Fruit fly (Drosophila melanogaster) whole organism, pupa: ENCODE data around the gene CG14322.

Source experiments
- CG10348 ChIP-seq: fragments of 200-800 bp; sonication (Bioruptor generic); IDR thresholded peaks from 2 replicates; pipeline ENCODE4 v1.3.6; 2022; ENCODE audit warnings: missing biosample characterization, missing genetic modification characterization
- CG14655 ChIP-seq: fragments of 200-800 bp; sonication (Bioruptor generic); optimal IDR thresholded peaks from 3 replicates; lab custom pipeline; 2017; ENCODE audit warnings: mild to moderate bottlenecking, missing biosample characterization, missing genetic modification reagents, missing genetic modification characterization
- CG15710 ChIP-seq: fragments of 200-800 bp; sonication (Bioruptor generic); optimal IDR thresholded peaks from 2 replicates; lab custom pipeline; 2018; ENCODE audit warnings: missing biosample characterization, mild to moderate bottlenecking, missing genetic modification characterization, moderate library complexity
- CG32121 ChIP-seq: fragments of 200-800 bp; sonication (Bioruptor generic); IDR thresholded peaks from 2 replicates; pipeline ENCODE4 v1.3.6; 2022; ENCODE audit warnings: missing biosample characterization, missing genetic modification characterization
- CG4496 ChIP-seq: fragments of 200-800 bp; sonication (Bioruptor generic); IDR thresholded peaks from 3 replicates; pipeline ENCODE4 v1.3.6; 2022; ENCODE audit warnings: missing biosample characterization, missing genetic modification characterization
- CG8301 ChIP-seq: fragments of 200-800 bp; sonication (Bioruptor generic); optimal IDR thresholded peaks from 2 replicates; lab custom pipeline; 2018; ENCODE audit warnings: missing biosample characterization, mild to moderate bottlenecking, missing genetic modification characterization
- D1 ChIP-seq: fragments of 200-800 bp; sonication (Bioruptor generic); optimal IDR thresholded peaks from 2 replicates; lab custom pipeline; 2018; ENCODE audit warnings: missing biosample characterization, mild to moderate bottlenecking, missing genetic modification characterization, moderate library complexity
- Ets98B ChIP-seq: fragments of 200-800 bp; sonication (Bioruptor generic); IDR thresholded peaks from 2 replicates; pipeline ENCODE4 v1.3.6; 2022; ENCODE audit warnings: missing biosample characterization, missing genetic modification characterization
- Pif1B ChIP-seq: fragments of 200-800 bp; sonication (Bioruptor generic); optimal IDR thresholded peaks from 3 replicates; lab custom pipeline; 2016; ENCODE audit warnings: missing biosample characterization, missing genetic modification characterization
- Snoo ChIP-seq: fragments of 200-800 bp; sonication (Bioruptor generic); optimal IDR thresholded peaks from 3 replicates; lab custom pipeline; 2017; ENCODE audit warnings: missing biosample characterization, mild to moderate bottlenecking, missing genetic modification characterization, inconsistent platforms
- gl ChIP-seq: fragments of 200-800 bp; sonication (Bioruptor generic); optimal IDR thresholded peaks from 2 replicates; lab custom pipeline; 2018; ENCODE audit warnings: missing biosample characterization, mild to moderate bottlenecking, missing genetic modification characterization
- rn ChIP-seq: fragments of 200-800 bp; sonication (Bioruptor generic); IDR thresholded peaks from 2 replicates; pipeline ENCODE4 v1.3.6; 2022; ENCODE audit warnings: missing biosample characterization, missing genetic modification characterization

DNA sequence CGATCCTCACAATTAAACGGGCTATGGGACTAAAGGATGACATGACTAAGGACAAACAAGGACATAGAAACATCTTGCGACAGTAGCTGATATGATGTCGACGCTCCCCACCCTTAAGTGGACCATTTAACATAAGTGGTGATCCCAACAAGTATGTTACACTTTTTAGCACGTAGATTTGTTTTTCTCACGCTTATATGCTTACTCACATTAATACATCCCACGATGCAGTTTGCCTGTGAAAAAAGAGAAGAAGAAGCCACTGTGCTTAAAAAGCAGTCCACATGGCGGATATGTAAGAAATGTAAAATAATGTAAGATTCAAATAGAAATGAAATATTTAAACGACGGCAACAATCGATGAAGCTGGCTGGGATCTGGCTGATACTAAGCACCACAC is 32.4 kb upstream of the CG14322 start:
- TF ChIP-seq rn (GFP tag; lab: Robert Waterston, UW) (no peak), Pif1B (GFP tag; lab: Kevin White, UChicago) (no peak), CG4496 (GFP tag; lab: Robert Waterston, UW) (no peak), Ets98B (GFP tag; lab: Robert Waterston, UW) (no peak), gl (peak; percentile 10), Snoo (tag; lab: Kevin White, UChicago) (no peak), CG32121 (GFP tag; lab: Robert Waterston, UW) (no peak), CG10348 (no peak), CG8301 (tag; lab: Kevin White, UChicago) (no peak), CG15710 (tag; lab: Kevin White, UChicago) (no peak), CG14655 (GFP tag; lab: Kevin White, UChicago) (no peak), D1 (tag; lab: Kevin White, UChicago) (no peak)
